Fruit fly (Drosophila melanogaster): Measurements from ENCODE around the gene CG33303.

CG33303 gene

dm6 chr2L:10403803-10404315 is 28.3 kb upstream of the CG33303 start:
- no peak for TF ChIP-seq nau (GFP tag; optimal IDR thresholded peaks at IDR 0.05)
- TF ChIP-seq CG30403 (GFP tag; optimal IDR thresholded peaks at IDR 0.05), result no peak
- TF ChIP-seq Side (GFP tag; optimal IDR thresholded peaks at IDR 0.05), result no peak
- TF ChIP-seq lov (optimal IDR thresholded peaks at IDR 0.05), result no peak
- TF ChIP-seq lov (GFP tag; IDR thresholded peaks at IDR 0.05), result no peak
- no peak for TF ChIP-seq HmgD (GFP tag; optimal IDR thresholded peaks at IDR 0.05)
- no peak for TF ChIP-seq fd64A (GFP tag; optimal IDR thresholded peaks at IDR 0.05)
- peak; percentile 95 for TF ChIP-seq CG30020 (tag; optimal IDR thresholded peaks at IDR 0.05)
- no peak for TF ChIP-seq al (GFP tag; IDR thresholded peaks at IDR 0.05)
- TF ChIP-seq HLH3B (GFP tag; IDR thresholded peaks at IDR 0.05), result no peak
- no peak for TF ChIP-seq CG10209 (GFP tag; optimal IDR thresholded peaks at IDR 0.05)
- no peak for TF ChIP-seq CG13624 (GFP tag; optimal IDR thresholded peaks at IDR 0.05)
- peak; percentile 49 for TF ChIP-seq CG11723 (GFP tag; optimal IDR thresholded peaks at IDR 0.05)
- TF ChIP-seq Lim3 (GFP tag; IDR thresholded peaks at IDR 0.05), result no peak
- TF ChIP-seq TFAM (GFP tag; optimal IDR thresholded peaks at IDR 0.05), result no peak
- no peak for TF ChIP-seq CG8089 (GFP tag; optimal IDR thresholded peaks at IDR 0.05)
- no peak for TF ChIP-seq Ssrp (tag; optimal IDR thresholded peaks at IDR 0.05)
- no peak for TF ChIP-seq CG17361 (GFP tag; IDR thresholded peaks at IDR 0.05)
- TF ChIP-seq bsh (GFP tag; optimal IDR thresholded peaks at IDR 0.05), result no peak
- TF ChIP-seq bowl (GFP tag; IDR thresholded peaks at IDR 0.05), result no peak
- TF ChIP-seq CG8478 (optimal IDR thresholded peaks at IDR 0.05), result no peak
- peak; percentile 52 for TF ChIP-seq Sry-δ (GFP tag; optimal IDR thresholded peaks at IDR 0.05)
- no peak for TF ChIP-seq CHES-1-like (GFP tag; optimal IDR thresholded peaks at IDR 0.05)
- no peak for TF ChIP-seq CG12391 (tag; optimal IDR thresholded peaks at IDR 0.05)
- no peak for TF ChIP-seq dmrt11E (tag; optimal IDR thresholded peaks at IDR 0.05)
- TF ChIP-seq CG10431 (GFP tag; optimal IDR thresholded peaks at IDR 0.05), result no peak
- no peak for TF ChIP-seq B-H2 (GFP tag; optimal IDR thresholded peaks at IDR 0.05)
- TF ChIP-seq CG2712 (tag; optimal IDR thresholded peaks at IDR 0.05), result peak; percentile 16
- no peak for TF ChIP-seq CG12219 (GFP tag; optimal IDR thresholded peaks at IDR 0.05)
- TF ChIP-seq wor (GFP tag; IDR thresholded peaks at IDR 0.05), result no peak
- no peak for TF ChIP-seq CG7372 (GFP tag; IDR thresholded peaks at IDR 0.05)
- no peak for TF ChIP-seq CG1792 (GFP tag; optimal IDR thresholded peaks at IDR 0.05)
- no peak for TF ChIP-seq CG31388 (GFP tag; optimal IDR thresholded peaks at IDR 0.05)
- no peak for TF ChIP-seq CG16815 (GFP tag; optimal IDR thresholded peaks at IDR 0.05)
- TF ChIP-seq prd (optimal IDR thresholded peaks at IDR 0.05), result no peak
- no peak for TF ChIP-seq prd (GFP tag; IDR thresholded peaks at IDR 0.05)
- no peak for TF ChIP-seq CG8359 (GFP tag; optimal IDR thresholded peaks at IDR 0.05; ENCODE audit: borderline replicate concordance)
- no peak for TF ChIP-seq cg (GFP tag; optimal IDR thresholded peaks at IDR 0.05)
- TF ChIP-seq HLH54F (GFP tag; optimal IDR thresholded peaks at IDR 0.05), result no peak
- no peak for TF ChIP-seq klu (GFP tag; IDR thresholded peaks at IDR 0.05)
- no peak for TF ChIP-seq Trl (optimal IDR thresholded peaks at IDR 0.05)
- TF ChIP-seq Trl (GFP tag; optimal IDR thresholded peaks at IDR 0.05), result no peak
- no peak for TF ChIP-seq Nf-YC (tag; optimal IDR thresholded peaks at IDR 0.05)
- peak; percentile 67 for TF ChIP-seq HLH4C (GFP tag; IDR thresholded peaks at IDR 0.05; ENCODE audit: partially characterized antibody)
- TF ChIP-seq Pdp1 (GFP tag; optimal IDR thresholded peaks at IDR 0.05), result no peak
- TF ChIP-seq HHEX (GFP tag; optimal IDR thresholded peaks at IDR 0.05), result no peak
- TF ChIP-seq CG1832 (GFP tag; optimal IDR thresholded peaks at IDR 0.05), result no peak
- no peak for TF ChIP-seq CG15011 (GFP tag; optimal IDR thresholded peaks at IDR 0.05)
- no peak for TF ChIP-seq CG12155 (GFP tag; optimal IDR thresholded peaks at IDR 0.05)
- TF ChIP-seq CG12071 (GFP tag; optimal IDR thresholded peaks at IDR 0.05), result no peak
- no peak for TF ChIP-seq CG2875 (GFP tag; optimal IDR thresholded peaks at IDR 0.05)
- no peak for TF ChIP-seq pan (optimal IDR thresholded peaks at IDR 0.05)
- TF ChIP-seq pan (GFP tag; optimal IDR thresholded peaks at IDR 0.05 in 1 of 2, IDR thresholded peaks at IDR 0.05 in 1 of 2), result no peak

Measured in whole organism, embryonic.